Worm (Caenorhabditis elegans): ENCODE measurements around the gene top-2.

DNA sequence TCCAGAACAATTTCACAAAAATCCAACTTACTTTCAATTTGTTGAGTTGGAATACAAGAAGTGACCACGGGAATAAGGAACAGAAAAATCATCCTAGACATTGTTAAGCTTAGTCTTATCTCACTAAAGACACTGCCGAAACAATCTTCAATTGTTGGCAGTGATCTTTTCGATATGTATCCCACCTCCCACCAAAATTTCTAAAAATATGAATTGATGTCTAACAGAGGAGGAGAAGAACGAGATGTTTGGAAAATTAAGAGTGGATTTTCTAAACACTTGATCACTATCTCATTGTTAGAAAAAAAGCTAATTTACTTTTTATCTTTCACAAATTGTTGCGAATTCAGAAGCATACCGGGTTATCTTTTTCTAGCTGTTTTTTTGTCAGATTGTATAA, 42.5 kb upstream of the top-2 start, which contains the start of gene clec-144:
- TF ChIP-seq B0310.2 (tag; optimal IDR thresholded peaks at IDR 0.05) = no peak
- no peak for TF ChIP-seq scrt-1 (GFP tag; IDR thresholded peaks at IDR 0.05)
- TF ChIP-seq ama-1 (optimal IDR thresholded peaks at IDR 0.05) = no peak
- no peak for TF ChIP-seq sea-1 (GFP tag; conservative IDR thresholded peaks at IDR 0.05)
- no peak for TF ChIP-seq tbx-11 (GFP tag; IDR thresholded peaks at IDR 0.05)
- TF ChIP-seq ceh-13 (GFP tag; optimal IDR thresholded peaks at IDR 0.05) = no peak
- no peak for TF ChIP-seq aly-1 (tag; optimal IDR thresholded peaks at IDR 0.05)
- TF ChIP-seq flt-1 (GFP tag; IDR thresholded peaks at IDR 0.05) = no peak
- TF ChIP-seq tra-4 (tag; optimal IDR thresholded peaks at IDR 0.05) = no peak
